Worm (Caenorhabditis elegans) whole organism, L2 larva: ENCODE measurements around the gene C56C10.4.

Experiments used
- aly-2 ChIP-seq: fragments of 150-350 bp; optimal IDR thresholded peaks from 2 replicates; lab custom pipeline; 2014; ENCODE audit warnings: missing biosample characterization, missing genetic modification characterization
- ama-1 ChIP-seq: fragments of 150-350 bp; optimal IDR thresholded peaks from 2 replicates; lab custom pipeline; 2018; ENCODE audit warnings: inconsistent platforms
- egl-27 ChIP-seq: sonication (generic microtip); optimal IDR thresholded peaks from 3 replicates; lab custom pipeline; 2017; ENCODE audit warnings: missing biosample characterization, missing genetic modification reagents, missing genetic modification characterization
- lin-39 ChIP-seq: fragments of 150-350 bp; optimal IDR thresholded peaks from 2 replicates; lab custom pipeline; 2014; ENCODE audit warnings: missing biosample characterization, missing genetic modification reagents, missing genetic modification characterization
- mdl-1 ChIP-seq, 2 experiments: fragments of 150-350 bp in 1 of 2; sonication (generic microtip) in 1 of 2; optimal IDR thresholded peaks; 2 replicates each; lab custom pipeline; 2017; ENCODE audit warnings: missing biosample characterization in 2 of 2, missing genetic modification characterization in 2 of 2
- nhr-23 ChIP-seq: fragments of 150-350 bp; optimal IDR thresholded peaks from 2 replicates; lab custom pipeline; 2014; ENCODE audit warnings: missing biosample characterization, missing genetic modification reagents, missing genetic modification characterization
- nhr-237 ChIP-seq: fragments of 150-350 bp; optimal IDR thresholded peaks from 2 replicates; lab custom pipeline; 2014; ENCODE audit warnings: missing biosample characterization, missing genetic modification characterization
- nhr-77 ChIP-seq: fragments of 150-350 bp; optimal IDR thresholded peaks from 2 replicates; lab custom pipeline; 2014; ENCODE audit warnings: missing biosample characterization, missing genetic modification characterization
- unc-62 ChIP-seq: fragments of 150-350 bp; optimal IDR thresholded peaks from 2 replicates; lab custom pipeline; 2014; ENCODE audit warnings: missing biosample characterization, missing genetic modification reagents, missing genetic modification characterization

ce11 chrII:6578378-6578777, 4.5 kb upstream of the C56C10.4 start, which contains the start of gene sra-31:
- no peak for TF ChIP-seq aly-2 (tag; lab: Kevin White, UChicago)
- TF ChIP-seq nhr-237 (tag; lab: Kevin White, UChicago), result no peak
- no peak for TF ChIP-seq nhr-23 (tag; lab: Kevin White, UChicago)
- no peak for TF ChIP-seq nhr-77
- TF ChIP-seq mdl-1 (tag; optimal IDR thresholded peaks at IDR 0.05; lab: Kevin White, UChicago), result no peak
- TF ChIP-seq ama-1, result no peak
- TF ChIP-seq egl-27 (tag; lab: Kevin White, UChicago), result no peak
- TF ChIP-seq lin-39 (tag; lab: Kevin White, UChicago), result no peak
- no peak for TF ChIP-seq unc-62 (GFP tag; lab: Kevin White, UChicago)
